Fruit fly (Drosophila melanogaster) whole organism, embryonic: ENCODE results near the gene CG3091.
A peak's percentile ranks its signal among the peaks of the same experiment; 100 is the strongest.

Source experiments
- Ada2b ChIP-seq: fragments of 200-800 bp; sonication (Bioruptor generic); IDR thresholded peaks from 2 replicates; pipeline ENCODE4 v1.3.6; 2022; ENCODE audit warnings: missing biosample characterization, missing genetic modification characterization
- Awh ChIP-seq: fragments of 200-800 bp; sonication (Bioruptor generic); IDR thresholded peaks from 2 replicates; pipeline ENCODE4, ENCODE4 v1.3.6; 2022; ENCODE audit warnings: missing biosample characterization, missing genetic modification characterization
- BtbVII ChIP-seq: fragments of 200-800 bp; sonication (Bioruptor generic); optimal IDR thresholded peaks from 3 replicates; lab custom pipeline; 2017; ENCODE audit warnings: missing biosample characterization, mild to moderate bottlenecking, missing genetic modification characterization
- CG1024 ChIP-seq: fragments of 200-800 bp; sonication (Bioruptor generic); IDR thresholded peaks from 2 replicates; pipeline ENCODE4 v1.3.6; 2022; ENCODE audit warnings: missing biosample characterization, missing genetic modification characterization
- CG10654 ChIP-seq: fragments of 200-800 bp; sonication (Bioruptor generic); optimal IDR thresholded peaks from 2 replicates; lab custom pipeline; 2016; ENCODE audit warnings: missing biosample characterization, missing genetic modification characterization
- CG10959 ChIP-seq: fragments of 200-800 bp; sonication (Bioruptor generic); IDR thresholded peaks from 2 replicates; pipeline ENCODE4 v1.3.6; 2022; ENCODE audit warnings: missing biosample characterization, missing genetic modification characterization
- CG1233 ChIP-seq: fragments of 200-800 bp; sonication (Bioruptor generic); optimal IDR thresholded peaks from 4 replicates; lab custom pipeline; 2018; ENCODE audit warnings: missing biosample characterization, mild to moderate bottlenecking, missing genetic modification characterization
- CG13424 ChIP-seq: fragments of 200-800 bp; sonication (Bioruptor generic); optimal IDR thresholded peaks from 2 replicates; lab custom pipeline; 2019; ENCODE audit warnings: missing biosample characterization, mild to moderate bottlenecking, missing genetic modification characterization, moderate library complexity
- CG17359 ChIP-seq: fragments of 200-800 bp; sonication (Bioruptor generic); optimal IDR thresholded peaks from 3 replicates; lab custom pipeline; 2018; ENCODE audit warnings: missing biosample characterization, mild to moderate bottlenecking, missing genetic modification characterization, moderate library complexity
- CG18619 ChIP-seq: fragments of 200-800 bp; sonication (Bioruptor generic); optimal IDR thresholded peaks from 3 replicates; lab custom pipeline; 2017; ENCODE audit warnings: missing biosample characterization, mild to moderate bottlenecking, missing genetic modification characterization
- CG34376 ChIP-seq: fragments of 200-800 bp; sonication (Bioruptor generic); optimal IDR thresholded peaks from 2 replicates; lab custom pipeline; 2018; ENCODE audit warnings: missing biosample characterization, mild to moderate bottlenecking, missing genetic modification characterization
- CG34422 ChIP-seq: fragments of 200-800 bp; sonication (Bioruptor generic); IDR thresholded peaks from 3 replicates; pipeline ENCODE4 v1.3.6; 2022; ENCODE audit warnings: missing biosample characterization, missing genetic modification characterization
- CG6175 ChIP-seq: fragments of 200-800 bp; sonication (Bioruptor generic); IDR thresholded peaks from 3 replicates; pipeline ENCODE4 v1.3.6; 2022; ENCODE audit warnings: missing biosample characterization, missing genetic modification characterization
- CG6791 ChIP-seq: fragments of 200-800 bp; sonication (Bioruptor generic); IDR thresholded peaks from 3 replicates; pipeline ENCODE4 v1.3.6; 2022; ENCODE audit warnings: missing biosample characterization, missing genetic modification characterization; ENCODE audit not compliant: partially characterized antibody
- CG6854 ChIP-seq: fragments of 200-800 bp; sonication (Bioruptor generic); optimal IDR thresholded peaks from 3 replicates; lab custom pipeline; 2017; ENCODE audit warnings: missing biosample characterization, mild to moderate bottlenecking, missing genetic modification characterization
- CG7786 ChIP-seq: fragments of 200-800 bp; sonication (Bioruptor generic); optimal IDR thresholded peaks from 2 replicates; lab custom pipeline; 2016; ENCODE audit warnings: missing biosample characterization, missing genetic modification characterization
- CG8290 ChIP-seq, 3 experiments: fragments of 200-800 bp; sonication (Bioruptor generic); optimal IDR thresholded peaks; 2 replicates each; lab custom pipeline; 2016 to 2019; ENCODE audit warnings: missing biosample characterization in 3 of 3, missing genetic modification characterization in 3 of 3, mild to moderate bottlenecking in 2 of 3, moderate library complexity in 1 of 3
- CG9437 ChIP-seq: fragments of 200-800 bp; sonication (Bioruptor generic); optimal IDR thresholded peaks from 2 replicates; lab custom pipeline; 2018; ENCODE audit warnings: missing biosample characterization, mild to moderate bottlenecking, missing genetic modification characterization
- CHES-1-like ChIP-seq: fragments of 200-800 bp; sonication (Bioruptor generic); optimal IDR thresholded peaks from 2 replicates; lab custom pipeline; 2016; ENCODE audit warnings: missing biosample characterization, missing genetic modification characterization
- E2f2 ChIP-seq: fragments of 200-800 bp; sonication (Bioruptor generic); IDR thresholded peaks from 2 replicates; pipeline ENCODE4 v1.3.6; 2022; ENCODE audit warnings: missing biosample characterization, missing genetic modification characterization
- ERR ChIP-seq: fragments of 200-800 bp; sonication (Bioruptor generic); optimal IDR thresholded peaks from 2 replicates; lab custom pipeline; 2016; ENCODE audit warnings: missing biosample characterization, missing genetic modification characterization
- Fer2 ChIP-seq: fragments of 200-800 bp; sonication (Bioruptor generic); optimal IDR thresholded peaks from 2 replicates; lab custom pipeline; 2018; ENCODE audit warnings: missing biosample characterization, mild to moderate bottlenecking, missing genetic modification characterization, moderate library complexity
- H15 ChIP-seq: fragments of 200-800 bp; sonication (Bioruptor generic); IDR thresholded peaks from 3 replicates; pipeline ENCODE4 v1.3.6; 2022; ENCODE audit warnings: missing biosample characterization, missing genetic modification characterization
- Lhr ChIP-seq: fragments of 200-800 bp; sonication (Bioruptor generic); optimal IDR thresholded peaks from 3 replicates; lab custom pipeline; 2017; ENCODE audit warnings: mild to moderate bottlenecking, missing biosample characterization, missing genetic modification reagents, missing genetic modification characterization
- Oaz ChIP-seq: fragments of 200-800 bp; sonication (Bioruptor generic); IDR thresholded peaks from 2 replicates; pipeline ENCODE4 v1.3.6; 2022; ENCODE audit warnings: missing biosample characterization, missing genetic modification characterization
- Optix ChIP-seq: fragments of 200-800 bp; sonication (Bioruptor generic); IDR thresholded peaks from 3 replicates; pipeline ENCODE4 v1.3.6; 2022; ENCODE audit warnings: missing biosample characterization, missing genetic modification characterization
- Rx ChIP-seq: fragments of 200-800 bp; sonication (Bioruptor generic); IDR thresholded peaks from 2 replicates; pipeline ENCODE4 v1.3.6; 2022; ENCODE audit warnings: missing biosample characterization, missing genetic modification characterization
- Spps ChIP-seq: fragments of 200-800 bp; sonication (Bioruptor generic); optimal IDR thresholded peaks from 2 replicates; lab custom pipeline; 2018; ENCODE audit warnings: missing biosample characterization, mild to moderate bottlenecking, missing genetic modification characterization
- Tbp ChIP-seq: fragments of >200 bp; optimal IDR thresholded peaks from 2 replicates; lab custom pipeline; 2018; ENCODE audit warnings: missing biosample characterization, missing genetic modification characterization
- Usf ChIP-seq: fragments of 200-800 bp; sonication (Bioruptor generic); optimal IDR thresholded peaks from 2 replicates; lab custom pipeline; 2017; ENCODE audit warnings: missing genotype, missing biosample characterization, missing genetic modification characterization
- ash1 ChIP-seq: fragments of 200-800 bp; sonication (Bioruptor generic); optimal IDR thresholded peaks from 2 replicates; lab custom pipeline; 2018; ENCODE audit warnings: missing biosample characterization, mild to moderate bottlenecking, missing genetic modification characterization
- bab2 ChIP-seq: fragments of 200-800 bp; sonication (Bioruptor generic); optimal IDR thresholded peaks from 2 replicates; lab custom pipeline; 2016; ENCODE audit warnings: missing biosample characterization, missing genetic modification characterization
- chm ChIP-seq: fragments of 200-800 bp; sonication (Bioruptor generic); IDR thresholded peaks from 2 replicates; pipeline ENCODE4 v1.3.6; 2022; ENCODE audit warnings: missing biosample characterization, missing genetic modification characterization
- dimm ChIP-seq: fragments of 200-800 bp; sonication (Bioruptor generic); IDR thresholded peaks from 2 replicates; pipeline ENCODE4 v1.3.6; 2022; ENCODE audit warnings: missing biosample characterization, missing genetic modification characterization
- eyg ChIP-seq: fragments of 200-800 bp; sonication (Bioruptor generic); optimal IDR thresholded peaks from 3 replicates; lab custom pipeline; 2016; ENCODE audit warnings: missing biosample characterization, missing genetic modification characterization
- gcm2 ChIP-seq: fragments of 200-800 bp; sonication (Bioruptor generic); optimal IDR thresholded peaks from 2 replicates; lab custom pipeline; 2016; ENCODE audit warnings: missing biosample characterization, missing genetic modification characterization
- grau ChIP-seq: fragments of 200-800 bp; optimal IDR thresholded peaks from 3 replicates; lab custom pipeline; 2019; ENCODE audit warnings: missing biosample characterization, mild to moderate bottlenecking, missing genetic modification characterization, moderate library complexity
- gt ChIP-seq: fragments of 200-800 bp; sonication (Bioruptor generic); IDR thresholded peaks from 2 replicates; pipeline ENCODE4 v1.3.6; 2022; ENCODE audit warnings: missing biosample characterization, missing genetic modification characterization
- nau ChIP-seq: fragments of 200-800 bp; sonication (Bioruptor generic); optimal IDR thresholded peaks from 3 replicates; lab custom pipeline; 2017; ENCODE audit warnings: missing biosample characterization, mild to moderate bottlenecking, missing genetic modification characterization, missing genetic modification reagents
- nerfin-2 ChIP-seq: fragments of 200-800 bp; sonication (Bioruptor generic); IDR thresholded peaks from 2 replicates; pipeline ENCODE4 v1.3.6; 2022; ENCODE audit warnings: missing biosample characterization, missing genetic modification characterization; ENCODE audit not compliant: partially characterized antibody
- nmo ChIP-seq: fragments of 200-800 bp; sonication (Bioruptor generic); optimal IDR thresholded peaks from 2 replicates; lab custom pipeline; 2018; ENCODE audit warnings: missing biosample characterization, mild to moderate bottlenecking, missing genetic modification characterization, moderate library complexity
- pb ChIP-seq: fragments of 200-800 bp; sonication (Bioruptor generic); optimal IDR thresholded peaks from 3 replicates; lab custom pipeline; 2016; ENCODE audit warnings: missing biosample characterization, missing genetic modification characterization
- pfk ChIP-seq: fragments of 200-800 bp; sonication (Bioruptor generic); optimal IDR thresholded peaks from 2 replicates; lab custom pipeline; 2018; ENCODE audit warnings: missing biosample characterization, mild to moderate bottlenecking, missing genetic modification characterization, moderate library complexity
- phol ChIP-seq: fragments of 200-800 bp; sonication (Bioruptor generic); optimal IDR thresholded peaks from 3 replicates; lab custom pipeline; 2018; ENCODE audit warnings: missing biosample characterization, mild to moderate bottlenecking, missing genetic modification characterization, moderate library complexity
- pita ChIP-seq: fragments of 200-800 bp; sonication (Bioruptor generic); optimal IDR thresholded peaks from 2 replicates; lab custom pipeline; 2017; ENCODE audit warnings: missing biosample characterization, mild to moderate bottlenecking, missing genetic modification characterization
- psq ChIP-seq: fragments of 200-800 bp; sonication (Bioruptor generic); optimal IDR thresholded peaks from 2 replicates; lab custom pipeline; 2017; ENCODE audit warnings: missing biosample characterization, missing genetic modification characterization
- rib ChIP-seq: fragments of 200-800 bp; sonication (Bioruptor generic); IDR thresholded peaks from 2 replicates; pipeline ENCODE4 v1.3.6; 2022; ENCODE audit warnings: missing biosample characterization, missing genetic modification characterization
- trh ChIP-seq: fragments of 200-800 bp; sonication (Bioruptor generic); optimal IDR thresholded peaks from 2 replicates; lab custom pipeline; 2016; ENCODE audit warnings: missing biosample characterization, missing genetic modification characterization
- tx ChIP-seq: fragments of 200-800 bp; sonication (Bioruptor generic); optimal IDR thresholded peaks from 2 replicates; lab custom pipeline; 2016; ENCODE audit warnings: missing biosample characterization, missing genetic modification characterization

Gene CG3091

DNA sequence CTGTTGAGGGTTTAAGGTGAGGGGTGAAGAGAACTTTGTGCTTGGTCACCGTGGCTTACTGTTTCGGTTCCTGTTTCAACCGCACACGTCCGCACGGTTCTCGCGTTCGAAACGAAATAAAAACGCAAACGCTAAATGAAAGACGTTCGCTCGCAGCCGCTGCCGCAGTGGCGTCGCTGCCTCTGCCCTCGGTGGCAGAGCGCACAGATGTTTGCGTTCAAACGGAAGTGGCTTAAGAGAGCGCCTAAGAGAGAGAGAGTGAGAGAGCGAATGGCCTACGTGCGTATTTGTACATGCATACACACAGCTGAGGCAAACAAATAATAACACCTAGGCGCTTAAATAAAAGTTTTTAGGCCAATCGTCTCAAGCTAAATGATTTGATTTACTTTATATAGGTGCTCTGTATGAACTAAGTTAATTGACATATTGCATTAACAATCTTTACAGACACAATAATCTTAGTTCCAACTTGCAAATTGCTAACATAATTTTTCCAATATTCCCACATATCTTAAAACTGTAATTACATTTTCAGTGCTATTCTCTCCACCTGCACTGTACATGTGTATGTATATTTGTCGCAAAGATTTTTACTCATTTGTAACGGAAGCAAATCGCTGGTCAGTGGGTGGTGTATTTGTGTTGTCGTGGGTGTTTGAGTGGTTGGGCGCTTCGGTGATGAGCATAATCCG, 39.4 kb upstream of the CG3091 start, which contains the start of gene CG2865 (continued):
- peak; percentile 67; the same call in 1 of the 2 replicates for TF ChIP-seq Awh (GFP tag; lab: Robert Waterston, UW)
- TF ChIP-seq CG8290 (GFP tag; optimal IDR thresholded peaks at IDR 0.05; lab: Kevin White, UChicago), result peak; percentile 62
- TF ChIP-seq CG8290 (tag; optimal IDR thresholded peaks at IDR 0.05; lab: Kevin White, UChicago), result peak; percentile 70 to 88
- peak; percentile 48 for TF ChIP-seq gt (GFP tag; lab: Robert Waterston, UW)
- peak; percentile 92 for TF ChIP-seq phol (tag; lab: Kevin White, UChicago)
- TF ChIP-seq pfk (GFP tag; lab: Kevin White, UChicago), result peak; percentile 65
- TF ChIP-seq Tbp (GFP tag; lab: Kevin White, UChicago), result no peak
- peak; percentile 69; the same call in 2 of the 3 replicates for TF ChIP-seq CG6175 (GFP tag; lab: Robert Waterston, UW)
- peak; percentile 73 for TF ChIP-seq rib (GFP tag; lab: Robert Waterston, UW)
- TF ChIP-seq CG34376 (GFP tag; lab: Kevin White, UChicago), result peak; percentile 98
- TF ChIP-seq CG1024 (GFP tag; lab: Robert Waterston, UW), result peak; percentile 28; the same call in 1 of the 2 replicates
- peak; percentile 61; the same call in 1 of the 2 replicates for TF ChIP-seq dimm (GFP tag; lab: Robert Waterston, UW)
- TF ChIP-seq nmo (GFP tag; lab: Kevin White, UChicago), result peak; percentile 95
- TF ChIP-seq nau (GFP tag; lab: Kevin White, UChicago), result peak; percentile 94
- TF ChIP-seq CG1233, result peak; percentile 94
- TF ChIP-seq Fer2 (tag; lab: Kevin White, UChicago), result peak; percentile 94
- TF ChIP-seq CG10959, result peak; percentile 70
- peak; percentile 97 for TF ChIP-seq BtbVII (GFP tag; lab: Kevin White, UChicago)
- TF ChIP-seq Rx (GFP tag; lab: Robert Waterston, UW), result peak; percentile 69
- TF ChIP-seq grau (tag; lab: Kevin White, UChicago), result peak; percentile 96
- TF ChIP-seq CG18619, result peak; percentile 94
- TF ChIP-seq Optix (GFP tag; lab: Robert Waterston, UW), result 0 out of 3 replicates have a peak, but pooled peaks have one; percentile 54
- peak; percentile 17 for TF ChIP-seq ash1
- TF ChIP-seq Oaz (GFP tag; lab: Robert Waterston, UW), result peak; percentile 83
- peak; percentile 87 for TF ChIP-seq gcm2
- TF ChIP-seq psq (GFP tag; lab: Kevin White, UChicago), result peak; percentile 61
- TF ChIP-seq nerfin-2 (GFP tag; lab: Robert Waterston, UW), result peak; percentile 38; the same call in 1 of the 2 replicates
- TF ChIP-seq CG6854, result peak; percentile 93
- TF ChIP-seq Spps (tag; lab: Kevin White, UChicago), result peak; percentile 85
- peak; percentile 82 for TF ChIP-seq ERR
- peak; percentile 77; the same call in 2 of the 3 replicates for TF ChIP-seq CG34422 (GFP tag; lab: Robert Waterston, UW)
- TF ChIP-seq CG7786 (GFP tag; lab: Kevin White, UChicago), result peak; percentile 91
- TF ChIP-seq pita (GFP tag; lab: Kevin White, UChicago), result no peak
- peak; percentile 23; the same call in 1 of the 3 replicates for TF ChIP-seq CG6791 (GFP tag; lab: Robert Waterston, UW)
- TF ChIP-seq chm (GFP tag; lab: Robert Waterston, UW), result peak; percentile 86
- peak; percentile 73 for TF ChIP-seq E2f2 (GFP tag; lab: Robert Waterston, UW)
- TF ChIP-seq CG13424, result peak; percentile 98
- TF ChIP-seq pb (GFP tag; lab: Kevin White, UChicago), result peak; percentile 83
- TF ChIP-seq bab2 (GFP tag; lab: Kevin White, UChicago), result peak; percentile 86
- TF ChIP-seq eyg (GFP tag; lab: Kevin White, UChicago), result peak; percentile 76
- TF ChIP-seq CG9437 (GFP tag; lab: Kevin White, UChicago), result peak; percentile 91
- TF ChIP-seq CHES-1-like (GFP tag; lab: Kevin White, UChicago), result peak; percentile 96
- peak; percentile 79 for TF ChIP-seq Lhr (GFP tag; lab: Kevin White, UChicago)
- TF ChIP-seq H15, result peak; percentile 69; the same call in 1 of the 3 replicates
- peak; percentile 82 for TF ChIP-seq Usf
- peak; percentile 81 for TF ChIP-seq CG10654 (GFP tag; lab: Kevin White, UChicago)
- TF ChIP-seq trh (GFP tag; lab: Kevin White, UChicago), result peak; percentile 75
- TF ChIP-seq CG17359 (tag; lab: Kevin White, UChicago), result peak; percentile 94
- TF ChIP-seq tx, result peak; percentile 87
- TF ChIP-seq Ada2b (GFP tag; lab: Robert Waterston, UW), result peak; percentile 89
